Worm (Caenorhabditis elegans) whole organism, L1 larva: ENCODE results near the gene cup-16.
A peak's percentile ranks its signal among the peaks of the same experiment; 100 is the strongest.

Experiments used
- C04F5.9 ChIP-seq: sonication (generic microtip); optimal IDR thresholded peaks from 2 replicates; lab custom pipeline; 2016; ENCODE audit warnings: missing genetic modification characterization, missing compliant biosample characterization
- C34B4.2 ChIP-seq: sonication (generic microtip); optimal IDR thresholded peaks from 2 replicates; lab custom pipeline; 2017; ENCODE audit warnings: mild to moderate bottlenecking, missing genetic modification characterization, missing compliant biosample characterization
- aha-1 ChIP-seq: fragments of 150-350 bp; optimal IDR thresholded peaks from 2 replicates; lab custom pipeline; 2014; ENCODE audit warnings: missing biosample characterization, missing genetic modification characterization
- alr-1 ChIP-seq: fragments of 200-800 bp; sonication (Bioruptor generic); optimal IDR thresholded peaks from 2 replicates; lab custom pipeline; 2018; ENCODE audit warnings: borderline replicate concordance, mild to moderate bottlenecking, missing genetic modification characterization, missing compliant biosample characterization
- aly-2 ChIP-seq: fragments of 150-350 bp; optimal IDR thresholded peaks from 2 replicates; lab custom pipeline; 2014; ENCODE audit warnings: missing biosample characterization, missing genetic modification characterization
- blmp-1 ChIP-seq: fragments of 150-350 bp; optimal IDR thresholded peaks from 2 replicates; lab custom pipeline; 2014; ENCODE audit warnings: missing biosample characterization, missing genetic modification characterization
- ceh-8 ChIP-seq: fragments of 200-800 bp; sonication (Bioruptor generic); optimal IDR thresholded peaks from 2 replicates; lab custom pipeline; 2018; ENCODE audit warnings: mild to moderate bottlenecking, missing genetic modification characterization, moderate library complexity, missing compliant biosample characterization
- ceh-82 ChIP-seq, 3 experiments: fragments of 150-350 bp in 1 of 3; sonication (generic microtip) in 2 of 3; optimal IDR thresholded peaks; 2 replicates each; lab custom pipeline; 2014 to 2017; ENCODE audit warnings: missing biosample characterization in 3 of 3, missing genetic modification characterization in 3 of 3
- ceh-88 ChIP-seq: fragments of 200-800 bp; sonication (Bioruptor generic); IDR thresholded peaks from 2 replicates; pipeline ENCODE4 v1.3.6; 2022; ENCODE audit warnings: missing genetic modification characterization, missing compliant biosample characterization
- ces-1 ChIP-seq: fragments of 150-350 bp; optimal IDR thresholded peaks from 2 replicates; lab custom pipeline; 2014; ENCODE audit warnings: missing biosample characterization, missing genetic modification reagents, missing genetic modification characterization
- efl-1 ChIP-seq, 4 experiments: fragments of 150-350 bp; optimal IDR thresholded peaks in 3 of 4; peaks in 1 of 4; 1 replicate in 1 of 4; 2 replicates in 3 of 4; lab custom pipeline; 2014; ENCODE audit warnings: missing biosample characterization in 2 of 4, missing genetic modification characterization in 2 of 4, missing genetic modification reagents in 2 of 4
- efl-3 ChIP-seq: fragments of 200-800 bp; sonication (Bioruptor generic); optimal IDR thresholded peaks from 2 replicates; lab custom pipeline; 2018; ENCODE audit warnings: mild to moderate bottlenecking, missing genetic modification characterization, missing compliant biosample characterization
- elt-3 ChIP-seq, 6 experiments: fragments of 150-350 bp in 1 of 6; sonication (generic microtip); optimal IDR thresholded peaks; 2 replicates each; lab custom pipeline; 2017 to 2018; ENCODE audit warnings: missing biosample characterization in 6 of 6, missing genetic modification characterization in 6 of 6, inconsistent platforms in 1 of 6
- fkh-4 ChIP-seq: sonication (generic microtip); optimal IDR thresholded peaks from 2 replicates; lab custom pipeline; 2016; ENCODE audit warnings: missing compliant biosample characterization, missing genetic modification characterization, borderline replicate concordance
- fkh-8 ChIP-seq: sonication (generic microtip); optimal IDR thresholded peaks from 2 replicates; lab custom pipeline; 2016; ENCODE audit warnings: mild to moderate bottlenecking, missing genetic modification characterization, missing compliant biosample characterization
- hlh-4 ChIP-seq: sonication (generic microtip); optimal IDR thresholded peaks from 2 replicates; lab custom pipeline; 2016; ENCODE audit warnings: mild to moderate bottlenecking, missing genetic modification characterization, missing compliant biosample characterization
- isw-1 ChIP-seq: fragments of 200-800 bp; sonication (Bioruptor generic); IDR thresholded peaks from 2 replicates; pipeline ENCODE4 v1.3.6; 2022; ENCODE audit warnings: missing genetic modification characterization, missing compliant biosample characterization
- jun-1 ChIP-seq: fragments of 150-350 bp; optimal IDR thresholded peaks from 2 replicates; lab custom pipeline; 2014; ENCODE audit warnings: missing biosample characterization, missing genetic modification reagents, missing genetic modification characterization
- lin-14 ChIP-seq: fragments of 200-800 bp; sonication (Bioruptor generic); optimal IDR thresholded peaks from 2 replicates; lab custom pipeline; 2018; ENCODE audit warnings: mild to moderate bottlenecking, missing genetic modification characterization, moderate library complexity, missing compliant biosample characterization
- lin-15B ChIP-seq: fragments of 150-350 bp; sonication (generic microtip); optimal IDR thresholded peaks from 3 replicates; lab custom pipeline; 2014; ENCODE audit warnings: missing biosample characterization, missing genetic modification characterization
- lir-3 ChIP-seq: sonication (generic microtip); optimal IDR thresholded peaks from 2 replicates; lab custom pipeline; 2016; ENCODE audit warnings: mild to moderate bottlenecking, missing genetic modification characterization, moderate library complexity, missing compliant biosample characterization; ENCODE audit not compliant: poor library complexity
- lsy-2 ChIP-seq, 2 experiments: fragments of 150-350 bp; optimal IDR thresholded peaks; 2 replicates each; lab custom pipeline; 2014; ENCODE audit warnings: missing biosample characterization in 2 of 2, missing genetic modification characterization in 2 of 2
- mab-9 ChIP-seq: fragments of 200-800 bp; sonication (Bioruptor generic); IDR thresholded peaks from 2 replicates; pipeline ENCODE4 v1.3.6; 2022; ENCODE audit warnings: missing genetic modification reagents, missing genetic modification characterization, missing compliant biosample characterization
- mdl-1 ChIP-seq, 2 experiments: fragments of 150-350 bp; optimal IDR thresholded peaks; 2 replicates each; lab custom pipeline; 2014 to 2017; ENCODE audit warnings: missing biosample characterization in 2 of 2, missing genetic modification characterization in 2 of 2, inconsistent platforms in 1 of 2
- nhr-19 ChIP-seq: fragments of 200-800 bp; sonication (Bioruptor generic); conservative IDR thresholded peaks from 2 replicates; pipeline ENCODE4 v1.3.6; 2022; ENCODE audit warnings: missing genetic modification characterization, missing compliant biosample characterization
- nhr-20 ChIP-seq: sonication (generic microtip); optimal IDR thresholded peaks from 2 replicates; lab custom pipeline; 2016; ENCODE audit warnings: mild to moderate bottlenecking, missing genetic modification characterization, missing compliant biosample characterization
- nhr-28 ChIP-seq: fragments of 150-350 bp; optimal IDR thresholded peaks from 2 replicates; lab custom pipeline; 2014; ENCODE audit warnings: missing biosample characterization, missing genetic modification characterization
- nhr-47 ChIP-seq: sonication (generic microtip); optimal IDR thresholded peaks from 2 replicates; lab custom pipeline; 2016; ENCODE audit warnings: mild to moderate bottlenecking, missing genetic modification characterization, moderate library complexity, missing compliant biosample characterization
- nhr-71 ChIP-seq: sonication (generic microtip); optimal IDR thresholded peaks from 2 replicates; lab custom pipeline; 2016; ENCODE audit warnings: mild to moderate bottlenecking, missing genetic modification characterization, moderate library complexity, missing compliant biosample characterization
- nhr-77 ChIP-seq: fragments of 150-350 bp; optimal IDR thresholded peaks from 2 replicates; lab custom pipeline; 2014; ENCODE audit warnings: missing biosample characterization, missing genetic modification characterization
- nhr-84 ChIP-seq: sonication (generic microtip); optimal IDR thresholded peaks from 2 replicates; lab custom pipeline; 2017; ENCODE audit warnings: missing biosample characterization, missing genetic modification characterization
- nhr-85 ChIP-seq: sonication (generic microtip); peaks from one replicate; lab custom pipeline; 2016; ENCODE audit warnings: missing genetic modification characterization, inconsistent platforms, missing compliant biosample characterization
- nhr-90 ChIP-seq: sonication (generic microtip); optimal IDR thresholded peaks from 2 replicates; lab custom pipeline; 2016; ENCODE audit warnings: mild to moderate bottlenecking, missing genetic modification characterization, missing compliant biosample characterization; ENCODE audit not compliant: poor library complexity
- pag-3 ChIP-seq: sonication (generic microtip); optimal IDR thresholded peaks from 2 replicates; lab custom pipeline; 2017; ENCODE audit warnings: missing genetic modification characterization, mild to moderate bottlenecking, missing compliant biosample characterization, antibody characterized with exemption, borderline replicate concordance; ENCODE audit not compliant: insufficient read depth
- pax-3 ChIP-seq: fragments of 200-800 bp; sonication (Bioruptor generic); optimal IDR thresholded peaks from 2 replicates; lab custom pipeline; 2018; ENCODE audit warnings: mild to moderate bottlenecking, missing genetic modification characterization, moderate library complexity, missing compliant biosample characterization
- rnt-1 ChIP-seq: sonication (generic microtip); optimal IDR thresholded peaks from 2 replicates; lab custom pipeline; 2016; ENCODE audit warnings: mild to moderate bottlenecking, missing genetic modification characterization, moderate library complexity, missing compliant biosample characterization
- skn-1 ChIP-seq: fragments of 150-350 bp; optimal IDR thresholded peaks from 2 replicates; lab custom pipeline; 2014; ENCODE audit warnings: missing biosample characterization, missing genetic modification characterization
- sptf-1 ChIP-seq: fragments of 150-350 bp; optimal IDR thresholded peaks from 2 replicates; lab custom pipeline; 2014; ENCODE audit warnings: missing biosample characterization, missing genetic modification characterization
- sup-37 ChIP-seq: fragments of 200-800 bp; sonication (Bioruptor generic); optimal IDR thresholded peaks from 2 replicates; lab custom pipeline; 2018; ENCODE audit warnings: mild to moderate bottlenecking, missing genetic modification characterization, missing compliant biosample characterization
- swsn-7 ChIP-seq: sonication (generic microtip); optimal IDR thresholded peaks from 2 replicates; lab custom pipeline; 2016; ENCODE audit warnings: missing genetic modification characterization, missing compliant biosample characterization
- tbx-2 ChIP-seq: sonication (generic microtip); optimal IDR thresholded peaks from 2 replicates; lab custom pipeline; 2016; ENCODE audit warnings: missing genetic modification characterization, missing compliant biosample characterization
- xbp-1 ChIP-seq: sonication (generic microtip); optimal IDR thresholded peaks from 2 replicates; lab custom pipeline; 2016; ENCODE audit warnings: missing genetic modification characterization, missing compliant biosample characterization
- ztf-11 ChIP-seq, 2 experiments: sonication (generic microtip); optimal IDR thresholded peaks; 2 replicates each; lab custom pipeline; 2016 to 2017; ENCODE audit warnings: missing genetic modification characterization in 2 of 2, missing biosample characterization in 1 of 2, missing compliant biosample characterization in 1 of 2
- ztf-4 ChIP-seq: fragments of 150-350 bp; optimal IDR thresholded peaks from 2 replicates; lab custom pipeline; 2014; ENCODE audit warnings: missing biosample characterization, missing genetic modification characterization

Gene cup-16

DNA sequence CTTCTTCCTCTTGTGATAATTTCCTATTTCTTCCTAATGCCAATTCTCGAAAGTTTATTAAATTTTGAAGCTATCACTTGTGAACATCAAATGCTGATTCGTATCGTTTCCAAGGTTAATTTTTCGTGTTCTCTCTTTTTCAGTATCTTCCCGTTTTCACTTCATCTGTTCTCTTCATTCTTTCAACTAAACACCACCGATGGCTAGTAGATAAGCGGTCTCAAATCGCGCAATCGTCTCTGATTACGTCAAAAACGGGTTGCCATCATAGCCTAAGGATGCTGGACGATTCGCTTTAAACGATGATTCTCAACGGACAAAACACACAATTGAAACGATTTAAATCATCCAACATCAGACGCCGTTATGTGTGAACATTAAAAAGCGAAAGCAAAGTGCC, 10.6 kb downstream of the cup-16 start:
- TF ChIP-seq ztf-4 = peak; percentile 20
- peak; percentile 53 for TF ChIP-seq lin-14
- TF ChIP-seq mab-9 (GFP tag; lab: Robert Waterston, UW) = no peak
- TF ChIP-seq ces-1 = no peak
- peak in 1 of 6 experiments; percentile 19 for TF ChIP-seq elt-3 (tag; optimal IDR thresholded peaks at IDR 0.05; lab: Kevin White, UChicago)
- TF ChIP-seq blmp-1 (tag; lab: Kevin White, UChicago) = peak; percentile 82

DNA sequence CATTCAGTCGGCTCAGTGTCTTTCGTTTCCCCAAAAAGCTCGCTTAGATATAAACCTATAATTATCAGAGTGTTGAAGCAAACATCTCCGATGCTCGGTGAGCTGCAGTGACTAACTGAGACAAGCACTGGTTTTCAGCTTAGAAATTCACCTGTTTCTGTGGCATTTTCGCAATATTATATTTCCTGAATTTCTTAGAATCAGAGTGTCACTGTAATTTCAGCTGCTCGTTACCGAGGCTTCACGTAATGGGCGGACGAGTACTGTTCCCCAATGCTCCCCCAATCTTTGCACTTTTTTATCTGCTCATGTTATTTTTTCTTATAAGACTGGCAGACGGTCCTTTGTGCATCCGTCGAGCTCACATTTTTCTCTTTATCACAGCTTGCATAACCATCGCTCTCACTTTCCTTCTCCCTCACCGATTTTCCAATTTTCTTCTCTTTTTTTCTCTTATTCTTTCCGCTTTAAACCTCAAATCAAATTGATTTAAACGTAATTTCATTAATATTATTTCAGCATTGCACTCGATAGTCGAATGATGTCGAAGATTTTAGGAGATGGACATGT, 15.1 kb downstream of the cup-16 start, which contains the start of gene trcs-2:
trcs-2 (plus strand) TSS at position 520 of the 570 bp plus-strand sequence.
- TF ChIP-seq aly-2 (tag; lab: Kevin White, UChicago) = no peak
- TF ChIP-seq C04F5.9 (tag; lab: Kevin White, UChicago) = no peak
- no peak for TF ChIP-seq nhr-77
- TF ChIP-seq fkh-8 (tag; lab: Kevin White, UChicago) = peak; percentile 22
- TF ChIP-seq lsy-2 (tag; optimal IDR thresholded peaks at IDR 0.05; lab: Kevin White, UChicago) = no peak
- no peak for TF ChIP-seq C34B4.2 (tag; lab: Kevin White, UChicago)
- peak; percentile 5 for TF ChIP-seq nhr-71 (tag; lab: Kevin White, UChicago)
- peak; percentile 90 for TF ChIP-seq hlh-4 (tag; lab: Kevin White, UChicago)
- TF ChIP-seq ces-1 = no peak
- TF ChIP-seq efl-1 (optimal IDR thresholded peaks at IDR 0.05; lab: Kevin White, UChicago) = no peak
- no peak for TF ChIP-seq efl-1 (GFP tag; optimal IDR thresholded peaks at IDR 0.05 in 1 of 2; lab: Kevin White, UChicago)
- no peak for TF ChIP-seq lir-3 (tag; lab: Kevin White, UChicago)
- TF ChIP-seq fkh-4 (tag; lab: Kevin White, UChicago) = no peak

DNA sequence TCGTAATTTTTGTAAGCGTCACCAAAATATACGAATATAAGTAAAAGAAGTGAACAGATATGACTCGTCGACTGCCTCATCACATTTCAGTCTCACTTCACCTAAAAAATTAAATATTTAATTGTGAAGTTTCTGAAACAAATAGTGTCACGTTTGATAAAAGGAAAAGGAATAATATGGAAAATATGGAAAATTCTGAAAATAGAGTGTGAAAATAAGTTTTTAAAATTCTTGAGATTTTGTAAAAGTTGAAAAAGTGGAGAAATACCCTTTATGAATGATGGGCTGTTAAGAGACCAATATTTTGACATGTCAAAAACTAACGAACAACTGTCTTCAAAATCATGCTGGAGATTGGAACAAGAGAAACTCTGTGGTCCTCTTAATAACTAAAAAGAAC, 19.7 kb downstream of the cup-16 start, which contains the start of gene T01B7.9:
T01B7.9 (minus strand) TSS at position 101 of the 400 bp plus-strand sequence.
- TF ChIP-seq sup-37 = no peak
- no peak for TF ChIP-seq lsy-2 (tag; optimal IDR thresholded peaks at IDR 0.05; lab: Kevin White, UChicago)
- no peak for TF ChIP-seq skn-1 (tag; lab: Kevin White, UChicago)
- TF ChIP-seq C04F5.9 (tag; lab: Kevin White, UChicago) = no peak
- TF ChIP-seq swsn-7 (tag; lab: Kevin White, UChicago) = no peak
- TF ChIP-seq ztf-11 (tag; optimal IDR thresholded peaks at IDR 0.05; lab: Kevin White, UChicago) = no peak
- no peak for TF ChIP-seq nhr-90 (tag; lab: Kevin White, UChicago)
- TF ChIP-seq ceh-8 (GFP tag; lab: Kevin White, UChicago) = no peak
- no peak for TF ChIP-seq nhr-19 (GFP tag; lab: Robert Waterston, UW)
- TF ChIP-seq sptf-1 (tag; lab: Kevin White, UChicago) = no peak
- TF ChIP-seq isw-1 (GFP tag; lab: Robert Waterston, UW) = no peak
- no peak for TF ChIP-seq nhr-85 (tag; lab: Kevin White, UChicago)

DNA sequence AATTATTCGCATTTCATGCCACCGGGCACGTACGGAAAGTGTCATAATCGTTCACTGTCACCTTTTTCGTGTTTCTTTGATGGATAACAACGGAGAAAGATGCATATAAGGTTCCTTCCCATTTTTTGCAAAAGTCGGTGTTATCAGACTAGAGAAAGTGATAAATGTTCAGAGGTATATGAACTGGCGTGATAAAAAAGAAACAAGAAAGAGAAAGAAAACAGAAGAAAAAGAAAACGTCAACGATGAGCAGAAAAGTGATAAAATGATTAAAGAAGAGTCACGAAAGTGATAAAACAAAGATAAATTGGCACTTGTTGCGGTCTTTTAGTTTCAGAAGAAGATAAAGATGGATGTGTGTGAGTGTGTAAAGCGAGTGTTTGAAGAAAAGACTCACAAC, 23.3 kb downstream of the cup-16 start:
- no peak for TF ChIP-seq mdl-1 (tag; optimal IDR thresholded peaks at IDR 0.05; lab: Kevin White, UChicago)
- no peak for TF ChIP-seq nhr-47 (tag; lab: Kevin White, UChicago)
- no peak for TF ChIP-seq xbp-1
- no peak for TF ChIP-seq aha-1 (tag; lab: Kevin White, UChicago)
- no peak for TF ChIP-seq fkh-8 (tag; lab: Kevin White, UChicago)
- TF ChIP-seq ceh-82 (tag; optimal IDR thresholded peaks at IDR 0.05; lab: Kevin White, UChicago) = no peak
- TF ChIP-seq nhr-84 (tag; lab: Kevin White, UChicago) = no peak
- TF ChIP-seq tbx-2 (tag; lab: Kevin White, UChicago) = no peak
- no peak for TF ChIP-seq pax-3
- no peak for TF ChIP-seq jun-1 (tag; lab: Kevin White, UChicago)
- TF ChIP-seq ztf-11 (tag; optimal IDR thresholded peaks at IDR 0.05; lab: Kevin White, UChicago) = no peak
- TF ChIP-seq alr-1 (tag; lab: Kevin White, UChicago) = no peak
- peak in 1 of 6 experiments; percentile 46 for TF ChIP-seq elt-3 (tag; optimal IDR thresholded peaks at IDR 0.05; lab: Kevin White, UChicago)
- peak; percentile 32 for TF ChIP-seq rnt-1
- no peak for TF ChIP-seq lin-15B (tag; lab: Kevin White, UChicago)
- no peak for TF ChIP-seq lsy-2 (tag; optimal IDR thresholded peaks at IDR 0.05; lab: Kevin White, UChicago)
- no peak for TF ChIP-seq swsn-7 (tag; lab: Kevin White, UChicago)
- no peak for TF ChIP-seq efl-3 (GFP tag; lab: Kevin White, UChicago)
- no peak for TF ChIP-seq pag-3 (tag; lab: Kevin White, UChicago)
- no peak for TF ChIP-seq ceh-88
- peak; percentile 93 for TF ChIP-seq blmp-1 (tag; lab: Kevin White, UChicago)
- TF ChIP-seq sptf-1 (tag; lab: Kevin White, UChicago) = no peak
- TF ChIP-seq nhr-28 (tag; lab: Kevin White, UChicago) = no peak
- peak; percentile 23 for TF ChIP-seq lin-14
- no peak for TF ChIP-seq ces-1
- TF ChIP-seq nhr-20 (tag; lab: Kevin White, UChicago) = no peak
